Fruit fly (Drosophila melanogaster) whole organism, embryonic: ENCODE data around the gene pes.
A peak's percentile ranks its signal among the peaks of the same experiment; 100 is the strongest.

Experiments
- Aef1 ChIP-seq: fragments of 200-800 bp; sonication (Bioruptor generic); IDR thresholded peaks from 3 replicates; pipeline ENCODE4 v1.3.6; 2022; ENCODE audit warnings: missing biosample characterization, missing genetic modification characterization
- Atf-2 ChIP-seq: fragments of 200-800 bp; sonication (Bioruptor generic); optimal IDR thresholded peaks from 2 replicates; lab custom pipeline; 2016; ENCODE audit warnings: missing biosample characterization, missing genetic modification characterization
- Bdp1 ChIP-seq: fragments of 200-800 bp; sonication (Bioruptor generic); optimal IDR thresholded peaks from 3 replicates; lab custom pipeline; 2016; ENCODE audit warnings: missing biosample characterization, missing genetic modification characterization
- CG10321 ChIP-seq: fragments of 200-800 bp; sonication (Bioruptor generic); IDR thresholded peaks from 2 replicates; pipeline ENCODE4 v1.3.6; 2022; ENCODE audit warnings: missing biosample characterization, missing genetic modification characterization
- CG11247 ChIP-seq: fragments of 200-800 bp; sonication (Bioruptor generic); IDR thresholded peaks from 2 replicates; pipeline ENCODE4 v1.3.6; 2022; ENCODE audit warnings: missing biosample characterization, missing genetic modification characterization
- CG11398 ChIP-seq: fragments of 200-800 bp; sonication (Bioruptor generic); optimal IDR thresholded peaks from 2 replicates; lab custom pipeline; 2016; ENCODE audit warnings: missing biosample characterization, missing genetic modification characterization
- CG11456 ChIP-seq: fragments of 200-800 bp; sonication (Bioruptor generic); IDR thresholded peaks from 3 replicates; pipeline ENCODE4 v1.3.6; 2022; ENCODE audit warnings: missing biosample characterization, missing genetic modification characterization
- CG11504 ChIP-seq: fragments of 200-800 bp; sonication (Bioruptor generic); optimal IDR thresholded peaks from 3 replicates; lab custom pipeline; 2019; ENCODE audit warnings: missing biosample characterization, mild to moderate bottlenecking, missing genetic modification characterization, moderate library complexity
- CG12769 ChIP-seq: fragments of 200-800 bp; sonication (Bioruptor generic); optimal IDR thresholded peaks from 2 replicates; lab custom pipeline; 2019; ENCODE audit warnings: missing biosample characterization, mild to moderate bottlenecking, missing genetic modification characterization, moderate library complexity
- CG13123 ChIP-seq: fragments of 200-800 bp; sonication (Bioruptor generic); optimal IDR thresholded peaks from 2 replicates; lab custom pipeline; 2016; ENCODE audit warnings: missing biosample characterization, missing genetic modification characterization
- CG13296 ChIP-seq: fragments of 200-800 bp; sonication (Bioruptor generic); optimal IDR thresholded peaks from 3 replicates; lab custom pipeline; 2018; ENCODE audit warnings: missing biosample characterization, mild to moderate bottlenecking, missing genetic modification characterization
- CG13424 ChIP-seq: fragments of 200-800 bp; sonication (Bioruptor generic); optimal IDR thresholded peaks from 2 replicates; lab custom pipeline; 2019; ENCODE audit warnings: missing biosample characterization, mild to moderate bottlenecking, missing genetic modification characterization, moderate library complexity
- CG1832 ChIP-seq: fragments of 200-800 bp; sonication (Bioruptor generic); optimal IDR thresholded peaks from 2 replicates; lab custom pipeline; 2017; ENCODE audit warnings: missing biosample characterization, mild to moderate bottlenecking, missing genetic modification characterization, inconsistent platforms
- CG30431 ChIP-seq: fragments of 200-800 bp; sonication (Bioruptor generic); optimal IDR thresholded peaks from 2 replicates; lab custom pipeline; 2017; ENCODE audit warnings: missing biosample characterization, missing genetic modification characterization
- CG3065 ChIP-seq: fragments of 200-800 bp; sonication (Bioruptor generic); optimal IDR thresholded peaks from 2 replicates; lab custom pipeline; 2016; ENCODE audit warnings: missing biosample characterization, missing genetic modification characterization
- CG9727 ChIP-seq: fragments of 200-800 bp; sonication (Bioruptor generic); optimal IDR thresholded peaks from 3 replicates; lab custom pipeline; 2017; ENCODE audit warnings: missing biosample characterization, mild to moderate bottlenecking, missing genetic modification characterization
- CG9876 ChIP-seq: fragments of 200-800 bp; sonication (Bioruptor generic); optimal IDR thresholded peaks from 2 replicates; lab custom pipeline; 2016; ENCODE audit warnings: missing biosample characterization, missing genetic modification characterization
- Camta ChIP-seq: fragments of 200-800 bp; sonication (Bioruptor generic); optimal IDR thresholded peaks from 2 replicates; lab custom pipeline; 2016; ENCODE audit warnings: missing biosample characterization, missing genetic modification characterization
- D19B ChIP-seq: fragments of 200-800 bp; sonication (Bioruptor generic); optimal IDR thresholded peaks from 2 replicates; lab custom pipeline; 2017; ENCODE audit warnings: missing biosample characterization, mild to moderate bottlenecking, missing genetic modification characterization
- Dll ChIP-seq: fragments of 200-800 bp; sonication (Bioruptor generic); IDR thresholded peaks from 4 replicates; pipeline ENCODE4 v1.3.6; 2022; ENCODE audit warnings: missing biosample characterization, missing genetic modification characterization; ENCODE audit not compliant: partially characterized antibody
- Gug ChIP-seq: fragments of 200-800 bp; sonication (Bioruptor generic); IDR thresholded peaks from 4 replicates; pipeline ENCODE4 v1.3.6; 2022; ENCODE audit warnings: missing biosample characterization, missing genetic modification characterization
- HLHmδ ChIP-seq: fragments of 200-800 bp; sonication (Bioruptor generic); optimal IDR thresholded peaks from 2 replicates; lab custom pipeline; 2018; ENCODE audit warnings: missing biosample characterization, mild to moderate bottlenecking, missing genetic modification characterization, moderate library complexity
- Hey ChIP-seq: fragments of 200-800 bp; sonication (Bioruptor generic); optimal IDR thresholded peaks from 3 replicates; lab custom pipeline; 2018; ENCODE audit warnings: missing biosample characterization, mild to moderate bottlenecking, missing genetic modification characterization
- Hsf ChIP-seq: fragments of 200-800 bp; sonication (Bioruptor generic); optimal IDR thresholded peaks from 3 replicates; lab custom pipeline; 2016; ENCODE audit warnings: missing biosample characterization, missing genetic modification characterization
- Mes4 ChIP-seq: fragments of 200-800 bp; sonication (Bioruptor generic); optimal IDR thresholded peaks from 2 replicates; lab custom pipeline; 2016; ENCODE audit warnings: missing biosample characterization, missing genetic modification characterization
- Nf-YB ChIP-seq: fragments of 200-800 bp; sonication (Bioruptor generic); optimal IDR thresholded peaks from 3 replicates; lab custom pipeline; 2019; ENCODE audit warnings: missing biosample characterization, mild to moderate bottlenecking, missing genetic modification characterization, moderate library complexity
- Scr ChIP-seq: fragments of 200-800 bp; sonication (Bioruptor generic); IDR thresholded peaks from 2 replicates; pipeline ENCODE4 v1.3.6; 2022; ENCODE audit warnings: missing biosample characterization, missing genetic modification characterization; ENCODE audit not compliant: partially characterized antibody
- TFAM ChIP-seq: fragments of 200-800 bp; sonication (Bioruptor generic); optimal IDR thresholded peaks from 2 replicates; lab custom pipeline; 2017; ENCODE audit warnings: missing biosample characterization, missing genetic modification characterization, inconsistent platforms
- Taf1 ChIP-seq: fragments of 200-800 bp; sonication (Bioruptor generic); IDR thresholded peaks from 2 replicates; pipeline ENCODE4 v1.3.6; 2022; ENCODE audit warnings: missing biosample characterization, missing genetic modification characterization
- al ChIP-seq: fragments of 200-800 bp; sonication (Bioruptor generic); IDR thresholded peaks from 2 replicates; pipeline ENCODE4 v1.3.6; 2022; ENCODE audit warnings: missing biosample characterization, missing genetic modification characterization
- ap ChIP-seq: fragments of 200-800 bp; sonication (Bioruptor generic); IDR thresholded peaks from 2 replicates; pipeline ENCODE4 v1.3.6; 2022; ENCODE audit warnings: missing biosample characterization, missing genetic modification characterization
- bbx ChIP-seq: fragments of 200-800 bp; sonication (Bioruptor generic); IDR thresholded peaks from 2 replicates; pipeline ENCODE4 v1.3.6; 2022; ENCODE audit warnings: missing biosample characterization, missing genetic modification characterization; ENCODE audit not compliant: partially characterized antibody
- caup ChIP-seq: fragments of 200-800 bp; sonication (Bioruptor generic); optimal IDR thresholded peaks from 3 replicates; lab custom pipeline; 2017; ENCODE audit warnings: missing biosample characterization, mild to moderate bottlenecking, missing genetic modification characterization, moderate library complexity; ENCODE audit not compliant: severe bottlenecking
- chinmo ChIP-seq: fragments of 200-800 bp; sonication (Bioruptor generic); IDR thresholded peaks from 4 replicates; pipeline ENCODE4 v1.3.6; 2022; ENCODE audit warnings: missing biosample characterization, missing genetic modification characterization; ENCODE audit not compliant: partially characterized antibody
- cwo ChIP-seq: fragments of 200-800 bp; sonication (Bioruptor generic); optimal IDR thresholded peaks from 3 replicates; lab custom pipeline; 2017; ENCODE audit warnings: missing biosample characterization, missing genetic modification characterization, mild to moderate bottlenecking, moderate library complexity, missing genetic modification reagents
- dm ChIP-seq: fragments of 200-800 bp; sonication (Bioruptor generic); optimal IDR thresholded peaks from 3 replicates; lab custom pipeline; 2016; ENCODE audit warnings: missing biosample characterization, missing genetic modification characterization
- fd3F ChIP-seq: fragments of 200-800 bp; sonication (Bioruptor generic); optimal IDR thresholded peaks from 2 replicates; lab custom pipeline; 2018; ENCODE audit warnings: missing biosample characterization, mild to moderate bottlenecking, missing genetic modification characterization, moderate library complexity
- gt ChIP-seq: fragments of 200-800 bp; sonication (Bioruptor generic); IDR thresholded peaks from 2 replicates; pipeline ENCODE4 v1.3.6; 2022; ENCODE audit warnings: missing biosample characterization, missing genetic modification characterization
- ken ChIP-seq: fragments of 200-800 bp; sonication (Bioruptor generic); IDR thresholded peaks from 3 replicates; pipeline ENCODE4 v1.3.6; 2022; ENCODE audit warnings: missing biosample characterization, missing genetic modification characterization
- luna ChIP-seq: fragments of 200-800 bp; sonication (Bioruptor generic); optimal IDR thresholded peaks from 2 replicates; lab custom pipeline; 2016; ENCODE audit warnings: missing biosample characterization, missing genetic modification characterization
- odd ChIP-seq: fragments of 200-800 bp; sonication (Bioruptor generic); optimal IDR thresholded peaks from 2 replicates; lab custom pipeline; 2017; ENCODE audit warnings: missing biosample characterization, mild to moderate bottlenecking, missing genetic modification characterization
- slou ChIP-seq: fragments of 200-800 bp; sonication (Bioruptor generic); optimal IDR thresholded peaks from 3 replicates; lab custom pipeline; 2016; ENCODE audit warnings: missing biosample characterization, missing genetic modification characterization
- so ChIP-seq: fragments of 200-800 bp; sonication (Bioruptor generic); IDR thresholded peaks from 3 replicates; pipeline ENCODE4 v1.3.6; 2022; ENCODE audit warnings: missing biosample characterization, missing genetic modification characterization
- tll ChIP-seq, 2 experiments: fragments of 200-800 bp in 1 of 2; fragments of >200 bp in 1 of 2; sonication (Bioruptor generic) in 1 of 2; optimal IDR thresholded peaks; 2 replicates each; lab custom pipeline; 2017 to 2019; ENCODE audit warnings: missing biosample characterization in 2 of 2, missing genetic modification characterization in 2 of 2, mild to moderate bottlenecking in 1 of 2, moderate library complexity in 1 of 2
- tna ChIP-seq: fragments of 200-800 bp; sonication (Bioruptor generic); IDR thresholded peaks from 2 replicates; pipeline ENCODE4 v1.3.6; 2022; ENCODE audit warnings: missing biosample characterization, missing genetic modification characterization; ENCODE audit not compliant: partially characterized antibody
- toy ChIP-seq: fragments of 200-800 bp; sonication (Bioruptor generic); IDR thresholded peaks from 2 replicates; pipeline ENCODE4 v1.3.6; 2022; ENCODE audit warnings: missing biosample characterization, missing genetic modification characterization
- trh ChIP-seq: fragments of 200-800 bp; sonication (Bioruptor generic); optimal IDR thresholded peaks from 2 replicates; lab custom pipeline; 2016; ENCODE audit warnings: missing biosample characterization, missing genetic modification characterization
- zen2 ChIP-seq: fragments of 200-800 bp; sonication (Bioruptor generic); IDR thresholded peaks from 3 replicates; pipeline ENCODE4 v1.3.6; 2022; ENCODE audit warnings: missing biosample characterization, missing genetic modification characterization; ENCODE audit not compliant: partially characterized antibody

Gene pes

DNA sequence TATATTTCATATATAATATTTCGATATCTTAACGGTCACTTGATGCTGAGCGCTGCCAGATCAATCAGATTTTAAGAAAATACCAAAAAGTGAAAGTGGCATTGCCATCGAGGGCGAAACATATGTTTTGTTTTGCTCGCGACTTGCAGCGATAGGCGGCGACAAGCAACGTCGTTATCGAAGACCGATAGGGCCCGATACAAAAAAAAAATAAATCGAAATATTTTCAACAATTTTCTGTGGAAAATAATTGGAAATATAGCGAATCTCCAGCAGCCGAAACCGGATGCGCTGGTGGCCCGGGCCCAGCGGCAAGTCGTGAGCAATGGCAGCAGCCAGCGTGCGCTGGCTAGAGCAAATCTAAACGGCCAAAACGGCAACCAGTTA, 49.3 kb upstream of the pes start, which contains the start of gene Megf8 (continued):
- TF ChIP-seq ken (GFP tag; lab: Robert Waterston, UW) (no peak), CG3065 (GFP tag; lab: Kevin White, UChicago) (no peak), CG1832 (GFP tag; lab: Kevin White, UChicago) (no peak), Camta (GFP tag; lab: Kevin White, UChicago) (no peak), toy (GFP tag; lab: Robert Waterston, UW) (no peak), Bdp1 (no peak), HLHmδ (GFP tag; lab: Kevin White, UChicago) (no peak), CG13123 (GFP tag; lab: Kevin White, UChicago) (no peak), bbx (GFP tag; lab: Robert Waterston, UW) (peak; percentile 82), Hey (tag; lab: Kevin White, UChicago) (no peak), CG11398 (GFP tag; lab: Kevin White, UChicago) (no peak), slou (GFP tag; lab: Kevin White, UChicago) (no peak), TFAM (GFP tag; lab: Kevin White, UChicago) (no peak)
- TF ChIP-seq, all 482 proteins: peak for 41

DNA sequence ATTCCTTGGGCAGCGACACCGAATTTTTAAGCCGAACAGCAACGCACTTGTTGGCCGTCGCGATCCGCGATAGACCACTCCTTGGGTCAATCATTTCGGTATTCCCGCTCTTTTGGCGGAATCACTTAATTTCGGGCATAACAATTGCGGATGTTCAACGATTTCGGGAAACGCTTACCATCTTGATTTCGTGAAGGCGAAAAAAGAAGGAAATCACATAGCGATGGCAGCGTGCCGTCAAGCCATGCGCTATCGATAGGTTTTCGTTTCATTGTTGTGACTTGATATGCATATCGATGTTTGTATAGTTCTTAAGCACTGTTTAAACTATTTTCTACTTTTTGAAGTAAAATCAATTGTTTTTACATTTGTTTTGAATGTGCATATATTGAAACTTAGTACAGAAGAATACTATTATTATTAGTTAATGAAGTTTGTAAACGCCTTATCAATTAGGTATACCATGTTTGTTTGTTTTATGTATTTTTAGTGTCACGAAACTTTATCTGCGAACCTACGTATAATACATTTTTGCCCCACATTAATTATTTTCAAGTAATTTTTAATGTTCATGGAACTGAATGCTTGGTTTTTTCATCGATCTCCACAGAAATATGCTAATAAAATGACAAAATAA, 48.8 kb upstream of the pes start, which contains the start of gene RpL36A:
RpL36A (minus strand) TSS at position 265 of the 637 bp plus-strand sequence.
- TF ChIP-seq Taf1 (GFP tag; lab: Robert Waterston, UW) (no peak), caup (GFP tag; lab: Kevin White, UChicago) (peak; percentile 62), so (GFP tag; lab: Robert Waterston, UW) (peak; percentile 76; the same call in 2 of the 3 replicates), Hsf (GFP tag; lab: Kevin White, UChicago) (peak; percentile 55), fd3F (GFP tag; lab: Kevin White, UChicago) (peak; percentile 43), Scr (peak; percentile 87), tna (GFP tag; lab: Robert Waterston, UW) (peak; percentile 76), CG9876 (GFP tag; lab: Kevin White, UChicago) (peak; percentile 71), Aef1 (GFP tag; lab: Robert Waterston, UW) (0 out of 3 replicates have a peak, but pooled peaks have one; percentile 25), Nf-YB (peak; percentile 25), CG10321 (no peak), Gug (no peak), CG11456 (peak; percentile 87), odd (GFP tag; lab: Kevin White, UChicago) (no peak), tll (GFP tag; optimal IDR thresholded peaks at IDR 0.05; lab: Kevin White, UChicago) (no peak), dm (GFP tag; lab: Kevin White, UChicago) (peak; percentile 89), Atf-2 (GFP tag; lab: Kevin White, UChicago) (peak; percentile 40), CG11247 (peak; percentile 66), Mes4 (peak; percentile 92), CG9727 (GFP tag; lab: Kevin White, UChicago) (peak; percentile 70), al (GFP tag; lab: Robert Waterston, UW) (0 out of 2 replicates have a peak, but pooled peaks have one; percentile 23), CG12769 (no peak), zen2 (GFP tag; lab: Robert Waterston, UW) (peak; percentile 72), CG13424 (tag; lab: Kevin White, UChicago) (peak; percentile 40), D19B (GFP tag; lab: Kevin White, UChicago) (no peak), gt (GFP tag; lab: Robert Waterston, UW) (no peak), CG13296 (GFP tag; lab: Kevin White, UChicago) (peak; percentile 75), trh (GFP tag; lab: Kevin White, UChicago) (peak; percentile 6), Dll (GFP tag; lab: Robert Waterston, UW) (peak; percentile 80), luna (GFP tag; lab: Kevin White, UChicago) (peak; percentile 39), cwo (GFP tag; lab: Kevin White, UChicago) (no peak), CG30431 (GFP tag; lab: Kevin White, UChicago) (no peak), CG11504 (tag; lab: Kevin White, UChicago) (no peak), ap (GFP tag; lab: Robert Waterston, UW) (no peak), chinmo (no peak)
